Worm (Caenorhabditis elegans) whole organism, L2 larva: ENCODE measurements around the gene F43E2.6.
A peak's percentile ranks its signal among the peaks of the same experiment; 100 is the strongest.

Experiments
- C34F6.9 ChIP-seq: fragments of 150-350 bp; optimal IDR thresholded peaks from 2 replicates; lab custom pipeline; 2014; ENCODE audit warnings: missing biosample characterization, missing genetic modification characterization
- F13H6.1 ChIP-seq: sonication (generic microtip); optimal IDR thresholded peaks from 2 replicates; lab custom pipeline; 2016; ENCODE audit warnings: missing genetic modification characterization, missing compliant biosample characterization
- R02D3.7 ChIP-seq: fragments of 150-350 bp; optimal IDR thresholded peaks from 2 replicates; lab custom pipeline; 2014; ENCODE audit warnings: missing biosample characterization, missing genetic modification characterization
- ZK546.5 ChIP-seq: sonication (generic microtip); optimal IDR thresholded peaks from 2 replicates; lab custom pipeline; 2017; ENCODE audit warnings: missing biosample characterization, missing genetic modification characterization
- alr-1 ChIP-seq: fragments of 150-350 bp; optimal IDR thresholded peaks from 2 replicates; lab custom pipeline; 2014; ENCODE audit warnings: missing biosample characterization, missing genetic modification characterization
- aly-2 ChIP-seq: fragments of 150-350 bp; optimal IDR thresholded peaks from 2 replicates; lab custom pipeline; 2014; ENCODE audit warnings: missing biosample characterization, missing genetic modification characterization
- ama-1 ChIP-seq: fragments of 150-350 bp; optimal IDR thresholded peaks from 2 replicates; lab custom pipeline; 2018; ENCODE audit warnings: inconsistent platforms
- blmp-1 ChIP-seq: sonication (generic microtip); optimal IDR thresholded peaks from 2 replicates; lab custom pipeline; 2017; ENCODE audit warnings: missing genetic modification characterization, mild to moderate bottlenecking, missing compliant biosample characterization, antibody characterized with exemption, moderate library complexity; ENCODE audit not compliant: insufficient read depth
- ceh-16 ChIP-seq: fragments of 150-350 bp; optimal IDR thresholded peaks from 2 replicates; lab custom pipeline; 2014; ENCODE audit warnings: missing biosample characterization, missing genetic modification characterization
- crh-2 ChIP-seq: sonication (generic microtip); optimal IDR thresholded peaks from 2 replicates; lab custom pipeline; 2017; ENCODE audit warnings: missing biosample characterization, missing genetic modification characterization
- dmd-4 ChIP-seq: sonication (generic microtip); optimal IDR thresholded peaks from 2 replicates; lab custom pipeline; 2017; ENCODE audit warnings: missing biosample characterization, missing genetic modification characterization
- elt-1 ChIP-seq: fragments of 150-350 bp; optimal IDR thresholded peaks from 2 replicates; lab custom pipeline; 2014; ENCODE audit warnings: missing biosample characterization, missing genetic modification characterization
- elt-3 ChIP-seq: sonication (generic microtip); optimal IDR thresholded peaks from 2 replicates; lab custom pipeline; 2017; ENCODE audit warnings: missing biosample characterization, missing genetic modification characterization
- fos-1 ChIP-seq: fragments of 150-350 bp; optimal IDR thresholded peaks from 2 replicates; lab custom pipeline; 2014; ENCODE audit warnings: missing biosample characterization, missing genetic modification characterization
- gmeb-1 ChIP-seq: fragments of 150-350 bp; optimal IDR thresholded peaks from 2 replicates; lab custom pipeline; 2014; ENCODE audit warnings: missing biosample characterization, missing genetic modification characterization
- lin-11 ChIP-seq: fragments of 150-350 bp; sonication (generic microtip); optimal IDR thresholded peaks from 2 replicates; lab custom pipeline; 2014; ENCODE audit warnings: missing biosample characterization, missing genetic modification characterization, inconsistent platforms, mixed read lengths
- lin-13 ChIP-seq: fragments of 150-350 bp; optimal IDR thresholded peaks from 2 replicates; lab custom pipeline; 2014; ENCODE audit warnings: missing biosample characterization, missing genetic modification reagents, missing genetic modification characterization
- lin-39 ChIP-seq: fragments of 150-350 bp; optimal IDR thresholded peaks from 2 replicates; lab custom pipeline; 2014; ENCODE audit warnings: missing biosample characterization, missing genetic modification reagents, missing genetic modification characterization
- lsy-2 ChIP-seq, 2 experiments: fragments of 150-350 bp in 1 of 2; sonication (generic microtip) in 1 of 2; optimal IDR thresholded peaks; 2 replicates each; lab custom pipeline; 2014 to 2017; ENCODE audit warnings: missing biosample characterization in 2 of 2, missing genetic modification characterization in 2 of 2
- mbf-1 ChIP-seq: sonication (generic microtip); optimal IDR thresholded peaks from 2 replicates; lab custom pipeline; 2017; ENCODE audit warnings: missing biosample characterization, missing genetic modification characterization
- mdl-1 ChIP-seq, 2 experiments: fragments of 150-350 bp in 1 of 2; sonication (generic microtip) in 1 of 2; optimal IDR thresholded peaks; 2 replicates each; lab custom pipeline; 2017; ENCODE audit warnings: missing biosample characterization in 2 of 2, missing genetic modification characterization in 2 of 2
- nhr-10 ChIP-seq: sonication (generic microtip); optimal IDR thresholded peaks from 2 replicates; lab custom pipeline; 2017; ENCODE audit warnings: missing biosample characterization, missing genetic modification characterization
- nhr-11 ChIP-seq: fragments of 150-350 bp; optimal IDR thresholded peaks from 2 replicates; lab custom pipeline; 2014; ENCODE audit warnings: missing biosample characterization, missing genetic modification characterization
- nhr-12 ChIP-seq: fragments of 150-350 bp; optimal IDR thresholded peaks from 2 replicates; lab custom pipeline; 2014; ENCODE audit warnings: missing biosample characterization, missing genetic modification characterization
- nhr-129 ChIP-seq: fragments of 150-350 bp; optimal IDR thresholded peaks from 2 replicates; lab custom pipeline; 2014; ENCODE audit warnings: missing biosample characterization, missing genetic modification characterization
- nhr-21 ChIP-seq: fragments of 150-350 bp; optimal IDR thresholded peaks from 2 replicates; lab custom pipeline; 2014; ENCODE audit warnings: missing biosample characterization, missing genetic modification characterization
- nhr-23 ChIP-seq: fragments of 150-350 bp; optimal IDR thresholded peaks from 2 replicates; lab custom pipeline; 2014; ENCODE audit warnings: missing biosample characterization, missing genetic modification reagents, missing genetic modification characterization
- nhr-237 ChIP-seq: fragments of 150-350 bp; optimal IDR thresholded peaks from 2 replicates; lab custom pipeline; 2014; ENCODE audit warnings: missing biosample characterization, missing genetic modification characterization
- nhr-25 ChIP-seq: fragments of 150-350 bp; sonication (generic microtip); optimal IDR thresholded peaks from 3 replicates; lab custom pipeline; 2014; ENCODE audit warnings: missing biosample characterization, missing genetic modification characterization
- nhr-6 ChIP-seq: fragments of 150-350 bp; optimal IDR thresholded peaks from 2 replicates; lab custom pipeline; 2014; ENCODE audit warnings: missing biosample characterization, missing genetic modification characterization
- nhr-77 ChIP-seq: fragments of 150-350 bp; optimal IDR thresholded peaks from 2 replicates; lab custom pipeline; 2014; ENCODE audit warnings: missing biosample characterization, missing genetic modification characterization
- peb-1 ChIP-seq: fragments of 150-350 bp; optimal IDR thresholded peaks from 2 replicates; lab custom pipeline; 2014; ENCODE audit warnings: missing biosample characterization, missing genetic modification characterization
- sem-4 ChIP-seq: fragments of 150-350 bp; optimal IDR thresholded peaks from 2 replicates; lab custom pipeline; 2014; ENCODE audit warnings: missing biosample characterization, missing genetic modification reagents, missing genetic modification characterization
- skn-1 ChIP-seq: sonication (generic microtip); optimal IDR thresholded peaks from 2 replicates; lab custom pipeline; 2017; ENCODE audit warnings: missing biosample characterization, missing genetic modification characterization
- sma-9 ChIP-seq, 2 experiments: fragments of 150-350 bp in 1 of 2; sonication (generic microtip) in 1 of 2; optimal IDR thresholded peaks; 2 replicates each; lab custom pipeline; 2014 to 2016; ENCODE audit warnings: missing genetic modification characterization in 2 of 2, mild to moderate bottlenecking in 1 of 2, missing biosample characterization in 1 of 2, missing compliant biosample characterization in 1 of 2, missing genetic modification reagents in 1 of 2, moderate library complexity in 1 of 2
- snpc-4 ChIP-seq: fragments of 150-350 bp; optimal IDR thresholded peaks from 2 replicates; lab custom pipeline; 2014; ENCODE audit warnings: missing biosample characterization, missing genetic modification characterization
- unc-39 ChIP-seq: fragments of 150-350 bp; optimal IDR thresholded peaks from 2 replicates; lab custom pipeline; 2014; ENCODE audit warnings: missing biosample characterization, missing genetic modification characterization
- unc-55 ChIP-seq: fragments of 150-350 bp; sonication (generic microtip); optimal IDR thresholded peaks from 3 replicates; lab custom pipeline; 2014; ENCODE audit warnings: missing biosample characterization, missing genetic modification reagents, missing genetic modification characterization
- unc-62 ChIP-seq: fragments of 150-350 bp; optimal IDR thresholded peaks from 2 replicates; lab custom pipeline; 2014; ENCODE audit warnings: missing biosample characterization, missing genetic modification reagents, missing genetic modification characterization
- ztf-11 ChIP-seq: sonication (generic microtip); optimal IDR thresholded peaks from 2 replicates; lab custom pipeline; 2017; ENCODE audit warnings: missing biosample characterization, missing genetic modification characterization

F43E2.6 gene

ce11 chrII:7368761-7369160, at the start of gene F43E2.6:
Gene F43E2.6, minus strand, starts transcription at chrII:7368861.
- TF ChIP-seq dmd-4 (tag; lab: Kevin White, UChicago) (no peak), F13H6.1 (tag; lab: Kevin White, UChicago) (no peak)

ce11 chrII:7413764-7414163, 45.1 kb upstream of the F43E2.6 start:
- no peak for TF ChIP-seq lin-13 (GFP tag; lab: Kevin White, UChicago)
- no peak for TF ChIP-seq ceh-16 (tag; lab: Kevin White, UChicago)
- TF ChIP-seq fos-1: no peak
- TF ChIP-seq unc-62 (GFP tag; lab: Kevin White, UChicago): no peak
- TF ChIP-seq gmeb-1 (tag; lab: Kevin White, UChicago): no peak
- TF ChIP-seq nhr-237: no peak
- TF ChIP-seq aly-2 (tag; lab: Kevin White, UChicago): no peak
- no peak for TF ChIP-seq mdl-1 (tag; optimal IDR thresholded peaks at IDR 0.05; lab: Kevin White, UChicago)
- no peak for TF ChIP-seq nhr-11 (tag; lab: Kevin White, UChicago)
- TF ChIP-seq C34F6.9: no peak
- no peak for TF ChIP-seq peb-1 (tag; lab: Kevin White, UChicago)
- no peak for TF ChIP-seq unc-39 (tag; lab: Kevin White, UChicago)
- no peak for TF ChIP-seq alr-1 (tag; lab: Kevin White, UChicago)
- TF ChIP-seq lin-39 (tag; lab: Kevin White, UChicago): no peak
- TF ChIP-seq blmp-1: no peak
- TF ChIP-seq elt-3 (tag; lab: Kevin White, UChicago): no peak
- TF ChIP-seq snpc-4: no peak
- no peak for TF ChIP-seq mbf-1 (tag; lab: Kevin White, UChicago)
- TF ChIP-seq lin-11 (tag; lab: Kevin White, UChicago): no peak
- no peak for TF ChIP-seq skn-1

ce11 chrII:7413275-7413674, 44.6 kb upstream of the F43E2.6 start:
- TF ChIP-seq F13H6.1 (tag; lab: Kevin White, UChicago): no peak
- no peak for TF ChIP-seq sem-4
- TF ChIP-seq dmd-4 (tag; lab: Kevin White, UChicago): no peak
- TF ChIP-seq nhr-6 (tag; lab: Kevin White, UChicago): no peak
- no peak for TF ChIP-seq fos-1
- TF ChIP-seq ceh-16 (tag; lab: Kevin White, UChicago): no peak
- no peak for TF ChIP-seq lin-13 (GFP tag; lab: Kevin White, UChicago)
- no peak for TF ChIP-seq unc-62 (GFP tag; lab: Kevin White, UChicago)
- no peak for TF ChIP-seq ztf-11 (tag; lab: Kevin White, UChicago)
- TF ChIP-seq blmp-1: peak; percentile 33
- peak; percentile 79 for TF ChIP-seq nhr-25
- TF ChIP-seq nhr-21 (tag; lab: Kevin White, UChicago): peak; percentile 30
- no peak for TF ChIP-seq aly-2 (tag; lab: Kevin White, UChicago)
- no peak for TF ChIP-seq nhr-237
- no peak for TF ChIP-seq C34F6.9
- peak; percentile 56 for TF ChIP-seq sma-9 (GFP tag; optimal IDR thresholded peaks at IDR 0.05; lab: Kevin White, UChicago)
- TF ChIP-seq sma-9 (tag; optimal IDR thresholded peaks at IDR 0.05; lab: Kevin White, UChicago): no peak
- no peak for TF ChIP-seq mbf-1 (tag; lab: Kevin White, UChicago)
- TF ChIP-seq R02D3.7 (tag; lab: Kevin White, UChicago): no peak
- no peak for TF ChIP-seq peb-1 (tag; lab: Kevin White, UChicago)
- TF ChIP-seq gmeb-1 (tag; lab: Kevin White, UChicago): no peak
- peak; percentile 49 for TF ChIP-seq nhr-129 (tag; lab: Kevin White, UChicago)
- no peak for TF ChIP-seq nhr-23 (tag; lab: Kevin White, UChicago)
- no peak for TF ChIP-seq lin-39 (tag; lab: Kevin White, UChicago)

- TF ChIP-seq nhr-237 (no peak), crh-2 (tag; lab: Kevin White, UChicago) (no peak), nhr-129 (tag; lab: Kevin White, UChicago) (no peak), ceh-16 (tag; lab: Kevin White, UChicago) (no peak)
Observed at ce11 chrII:7411930-7412329, 43.3 kb upstream of the F43E2.6 start, which contains the start of gene K02A2.5. Gene K02A2.5, minus strand, starts transcription at chrII:7412030.

- TF ChIP-seq blmp-1 (no peak), nhr-10 (tag; lab: Kevin White, UChicago) (no peak), lin-11 (tag; lab: Kevin White, UChicago) (no peak), gmeb-1 (tag; lab: Kevin White, UChicago) (no peak), nhr-21 (tag; lab: Kevin White, UChicago) (no peak), sma-9 (GFP tag; optimal IDR thresholded peaks at IDR 0.05; lab: Kevin White, UChicago) (no peak), sma-9 (tag; optimal IDR thresholded peaks at IDR 0.05; lab: Kevin White, UChicago) (no peak), R02D3.7 (tag; lab: Kevin White, UChicago) (no peak), sem-4 (no peak), nhr-237 (no peak), ceh-16 (tag; lab: Kevin White, UChicago) (no peak), nhr-12 (tag; lab: Kevin White, UChicago) (no peak), fos-1 (no peak), unc-39 (tag; lab: Kevin White, UChicago) (no peak), elt-1 (tag; lab: Kevin White, UChicago) (no peak), lsy-2 (tag; optimal IDR thresholded peaks at IDR 0.05; lab: Kevin White, UChicago) (no peak), ZK546.5 (tag; lab: Kevin White, UChicago) (no peak), ama-1 (lab: Kevin White, UChicago) (no peak), unc-55 (no peak), mdl-1 (tag; optimal IDR thresholded peaks at IDR 0.05; lab: Kevin White, UChicago) (no peak), nhr-77 (tag; lab: Kevin White, UChicago) (no peak)
Observed at ce11 chrII:7408192-7408591, 39.5 kb upstream of the F43E2.6 start, which contains the start of gene srd-55. Gene srd-55, plus strand, starts transcription at chrII:7408492.
